Fruit fly (Drosophila melanogaster) whole organism, prepupa: ENCODE results near the gene CG12535.

ENCODE experiments used
- CG10631 ChIP-seq: fragments of 200-800 bp; sonication (Bioruptor generic); optimal IDR thresholded peaks from 2 replicates; lab custom pipeline; 2016; ENCODE audit warnings: missing biosample characterization, missing genetic modification characterization
- CG11762 ChIP-seq: fragments of 200-800 bp; sonication (Bioruptor generic); optimal IDR thresholded peaks from 3 replicates; lab custom pipeline; 2016; ENCODE audit warnings: missing biosample characterization, missing genetic modification characterization; ENCODE audit not compliant: insufficient read depth
- CG11902 ChIP-seq: fragments of 200-800 bp; sonication (Bioruptor generic); optimal IDR thresholded peaks from 3 replicates; lab custom pipeline; 2016; ENCODE audit warnings: missing biosample characterization, missing genetic modification characterization
- CG3032 ChIP-seq: fragments of 200-800 bp; optimal IDR thresholded peaks from 2 replicates; lab custom pipeline; 2019; ENCODE audit warnings: missing biosample characterization, mild to moderate bottlenecking, missing genetic modification characterization, moderate library complexity
- CG31627 ChIP-seq: fragments of 200-800 bp; sonication (Bioruptor generic); optimal IDR thresholded peaks from 3 replicates; lab custom pipeline; 2016; ENCODE audit warnings: missing biosample characterization, missing genetic modification characterization
- CG34406 ChIP-seq: fragments of 200-800 bp; sonication (Bioruptor generic); optimal IDR thresholded peaks from 3 replicates; lab custom pipeline; 2016; ENCODE audit warnings: missing biosample characterization, missing genetic modification characterization
- CG3919 ChIP-seq: fragments of 200-800 bp; sonication (Bioruptor generic); optimal IDR thresholded peaks from 3 replicates; lab custom pipeline; 2016; ENCODE audit warnings: missing biosample characterization, missing genetic modification characterization
- CG4318 ChIP-seq: fragments of 200-800 bp; sonication (Bioruptor generic); optimal IDR thresholded peaks from 3 replicates; lab custom pipeline; 2017; ENCODE audit warnings: missing biosample characterization, mild to moderate bottlenecking, missing genetic modification characterization
- CG6163 ChIP-seq: fragments of 200-800 bp; sonication (Bioruptor generic); IDR thresholded peaks from 3 replicates; pipeline ENCODE4 v1.3.6; 2022; ENCODE audit warnings: missing biosample characterization, missing genetic modification characterization
- CG6276 ChIP-seq: fragments of 200-800 bp; sonication (Bioruptor generic); optimal IDR thresholded peaks from 2 replicates; lab custom pipeline; 2017; ENCODE audit warnings: missing biosample characterization, mild to moderate bottlenecking, missing genetic modification characterization
- CG6792 ChIP-seq: fragments of 200-800 bp; sonication (Bioruptor generic); optimal IDR thresholded peaks from 3 replicates; lab custom pipeline; 2016; ENCODE audit warnings: missing biosample characterization, missing genetic modification characterization
- CG7368 ChIP-seq: fragments of 200-800 bp; sonication (Bioruptor generic); optimal IDR thresholded peaks from 3 replicates; lab custom pipeline; 2016; ENCODE audit warnings: missing biosample characterization, missing genetic modification characterization
- CG8119 ChIP-seq: fragments of 200-800 bp; sonication (Bioruptor generic); IDR thresholded peaks from 3 replicates; pipeline ENCODE4 v1.3.6; 2022; ENCODE audit warnings: missing biosample characterization, missing genetic modification characterization
- CG8632 ChIP-seq: fragments of 200-800 bp; sonication (Bioruptor generic); optimal IDR thresholded peaks from 3 replicates; lab custom pipeline; 2016; ENCODE audit warnings: missing biosample characterization, missing genetic modification characterization
- CG9139 ChIP-seq: fragments of 200-800 bp; sonication (Bioruptor generic); optimal IDR thresholded peaks from 3 replicates; lab custom pipeline; 2017; ENCODE audit warnings: missing biosample characterization, mild to moderate bottlenecking, missing genetic modification characterization
- Eip78C ChIP-seq: fragments of 200-800 bp; sonication (Bioruptor generic); peaks from one replicate; lab custom pipeline; 2016; ENCODE audit warnings: missing biosample characterization, missing genetic modification characterization
- Ets21C ChIP-seq: fragments of 200-800 bp; sonication (Bioruptor generic); optimal IDR thresholded peaks from 3 replicates; lab custom pipeline; 2016; ENCODE audit warnings: missing biosample characterization, missing genetic modification characterization
- Ets96B ChIP-seq: fragments of 200-800 bp; optimal IDR thresholded peaks from 2 replicates; lab custom pipeline; 2019; ENCODE audit warnings: missing biosample characterization, mild to moderate bottlenecking, missing genetic modification characterization, moderate library complexity
- Gug ChIP-seq: fragments of 200-800 bp; sonication (Bioruptor generic); IDR thresholded peaks from 2 replicates; pipeline ENCODE4 v1.3.6; 2022; ENCODE audit warnings: missing biosample characterization, missing genetic modification characterization
- Hr39 ChIP-seq: fragments of 200-800 bp; sonication (Bioruptor generic); optimal IDR thresholded peaks from 2 replicates; lab custom pipeline; 2016; ENCODE audit warnings: missing biosample characterization, missing genetic modification characterization
- Hr4 ChIP-seq: fragments of 200-800 bp; sonication (Bioruptor generic); optimal IDR thresholded peaks from 3 replicates; lab custom pipeline; 2016; ENCODE audit warnings: missing biosample characterization, missing genetic modification characterization
- Lpt ChIP-seq: fragments of 200-800 bp; sonication (Bioruptor generic); optimal IDR thresholded peaks from 3 replicates; lab custom pipeline; 2016; ENCODE audit warnings: missing biosample characterization, missing genetic modification characterization
- Sox102F ChIP-seq: fragments of 200-800 bp; sonication (Bioruptor generic); optimal IDR thresholded peaks from 2 replicates; lab custom pipeline; 2016; ENCODE audit warnings: missing biosample characterization, mild to moderate bottlenecking, missing genetic modification characterization
- cyc ChIP-seq: fragments of 200-800 bp; sonication (Bioruptor generic); optimal IDR thresholded peaks from 3 replicates; lab custom pipeline; 2016; ENCODE audit warnings: missing biosample characterization, missing genetic modification characterization
- dac ChIP-seq: fragments of 200-800 bp; sonication (Bioruptor generic); optimal IDR thresholded peaks from 2 replicates; lab custom pipeline; 2017; ENCODE audit warnings: missing biosample characterization, mild to moderate bottlenecking, missing genetic modification characterization
- dsx ChIP-seq: fragments of 200-800 bp; optimal IDR thresholded peaks from 3 replicates; lab custom pipeline; 2019; ENCODE audit warnings: missing biosample characterization, mild to moderate bottlenecking, missing genetic modification characterization, moderate library complexity; ENCODE audit not compliant: poor library complexity, severe bottlenecking
- eg ChIP-seq: fragments of 200-800 bp; sonication (Bioruptor generic); IDR thresholded peaks from 3 replicates; pipeline ENCODE4 v1.3.6; 2022; ENCODE audit warnings: missing biosample characterization, missing genetic modification characterization
- fd85E ChIP-seq: fragments of 200-800 bp; sonication (Bioruptor generic); optimal IDR thresholded peaks from 3 replicates; lab custom pipeline; 2016; ENCODE audit warnings: missing biosample characterization, missing genetic modification characterization
- fkh ChIP-seq: fragments of 200-800 bp; sonication (Bioruptor generic); optimal IDR thresholded peaks from 3 replicates; lab custom pipeline; 2017; ENCODE audit warnings: missing biosample characterization, mild to moderate bottlenecking, missing genetic modification characterization, moderate library complexity
- pdm3 ChIP-seq: fragments of 200-800 bp; sonication (Bioruptor generic); optimal IDR thresholded peaks from 3 replicates; lab custom pipeline; 2016; ENCODE audit warnings: missing biosample characterization, missing genetic modification characterization
- salr ChIP-seq, 2 experiments: fragments of 200-800 bp; sonication (Bioruptor generic); optimal IDR thresholded peaks; 3 replicates each; lab custom pipeline; 2016 to 2018; ENCODE audit warnings: missing biosample characterization in 2 of 2, missing genetic modification characterization in 2 of 2, mild to moderate bottlenecking in 1 of 2
- spab ChIP-seq: fragments of 200-800 bp; sonication (Bioruptor generic); optimal IDR thresholded peaks from 2 replicates; lab custom pipeline; 2017; ENCODE audit warnings: missing biosample characterization, mild to moderate bottlenecking, missing genetic modification characterization, missing genetic modification reagents
- ss ChIP-seq, 2 experiments: fragments of 200-800 bp; sonication (Bioruptor generic); optimal IDR thresholded peaks; 2 replicates in 1 of 2; 3 replicates in 1 of 2; lab custom pipeline; 2017 to 2018; ENCODE audit warnings: mild to moderate bottlenecking in 2 of 2, missing biosample characterization in 2 of 2, missing genetic modification characterization in 2 of 2, moderate library complexity in 1 of 2
- topi ChIP-seq: fragments of 200-800 bp; sonication (Bioruptor generic); optimal IDR thresholded peaks from 3 replicates; lab custom pipeline; 2016; ENCODE audit warnings: missing biosample characterization, missing genetic modification characterization
- vri ChIP-seq: fragments of 200-800 bp; sonication (Bioruptor generic); optimal IDR thresholded peaks from 3 replicates; lab custom pipeline; 2016; ENCODE audit warnings: missing biosample characterization, mild to moderate bottlenecking, missing genetic modification characterization

CG12535 gene

DNA sequence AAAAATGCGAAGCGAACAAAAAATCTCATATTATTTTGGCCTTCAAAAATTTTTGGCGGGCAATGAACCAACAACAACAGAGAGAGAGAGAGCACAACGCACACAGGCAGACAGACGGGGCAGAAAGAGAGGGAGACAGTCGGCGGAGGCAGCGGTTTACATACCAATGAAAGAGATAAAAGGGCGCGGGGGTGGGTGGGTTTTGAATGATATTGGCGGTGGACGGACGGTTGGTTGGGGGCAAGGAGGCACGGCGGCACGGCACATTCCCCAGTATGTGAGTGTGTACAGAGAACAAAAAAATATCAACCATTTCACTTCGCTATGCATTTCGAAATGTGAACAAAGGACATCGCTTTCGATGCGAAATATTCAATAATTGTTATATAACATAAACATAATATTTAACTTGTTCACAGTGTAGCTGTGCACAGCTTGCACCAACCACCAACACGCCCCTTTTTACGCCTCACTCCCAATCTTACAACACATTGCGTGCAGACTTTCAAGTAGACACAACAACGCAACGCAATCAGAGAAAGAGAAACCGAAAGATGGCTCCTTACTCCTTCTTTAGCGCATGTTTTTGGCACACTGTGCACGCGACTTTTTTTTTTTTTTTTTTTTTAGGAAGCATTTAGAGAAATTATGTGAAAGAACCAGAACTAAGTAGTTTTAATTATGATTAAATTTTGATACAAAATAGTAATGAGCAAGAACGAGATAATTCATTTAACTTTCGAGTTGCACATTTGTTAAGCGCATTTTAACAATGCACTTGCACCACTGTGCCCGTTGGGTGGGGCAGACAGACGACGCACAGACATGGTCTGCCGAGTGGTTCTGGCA lies 40.8 kb downstream of the CG12535 start (continued):
- TF ChIP-seq CG3919 = peak; percentile 70
- TF ChIP-seq Ets96B (tag; lab: Kevin White, UChicago) = peak; percentile 56
- TF ChIP-seq vri (GFP tag; lab: Kevin White, UChicago) = peak; percentile 84
- peak; percentile 40; the same call in 1 of the 2 replicates for TF ChIP-seq Gug (GFP tag; lab: Robert Waterston, UW)
- peak; percentile 50 to 60 for TF ChIP-seq salr (GFP tag; optimal IDR thresholded peaks at IDR 0.05; lab: Kevin White, UChicago)
- TF ChIP-seq CG9139 (GFP tag; lab: Kevin White, UChicago) = peak; percentile 8
- TF ChIP-seq pdm3 (GFP tag; lab: Kevin White, UChicago) = peak; percentile 83
- peak; percentile 43 for TF ChIP-seq CG7368 (GFP tag; lab: Kevin White, UChicago)
- TF ChIP-seq fkh (GFP tag; lab: Kevin White, UChicago) = peak; percentile 27
- TF ChIP-seq Ets21C (GFP tag; lab: Kevin White, UChicago) = peak; percentile 82
- TF ChIP-seq Sox102F (GFP tag; lab: Kevin White, UChicago) = peak; percentile 86
- no peak for TF ChIP-seq CG4318 (GFP tag; lab: Kevin White, UChicago)
- peak; percentile 84 for TF ChIP-seq CG31627 (GFP tag; lab: Kevin White, UChicago)
- TF ChIP-seq eg = no peak
- peak; percentile 53 for TF ChIP-seq CG11902
- peak; percentile 72 for TF ChIP-seq CG6792 (GFP tag; lab: Kevin White, UChicago)
- TF ChIP-seq Eip78C (GFP tag; lab: Kevin White, UChicago) = peak; percentile 92
- peak; percentile 54 for TF ChIP-seq Hr4 (GFP tag; lab: Kevin White, UChicago)
- TF ChIP-seq Hr39 (GFP tag; lab: Kevin White, UChicago) = peak; percentile 84
- TF ChIP-seq CG10631 (GFP tag; lab: Kevin White, UChicago) = peak; percentile 69
- 0 out of 3 replicates have a peak, but pooled peaks have one; percentile 44 for TF ChIP-seq CG8119 (GFP tag; lab: Robert Waterston, UW)
- TF ChIP-seq CG6276 (GFP tag; lab: Kevin White, UChicago) = no peak
- peak; percentile 78 for TF ChIP-seq CG34406 (GFP tag; lab: Kevin White, UChicago)
- peak; percentile 50 for TF ChIP-seq Lpt
- TF ChIP-seq dac (GFP tag; lab: Kevin White, UChicago) = no peak
- peak; percentile 89 for TF ChIP-seq topi (GFP tag; lab: Kevin White, UChicago)
- TF ChIP-seq CG3032 = peak; percentile 40
- TF ChIP-seq ss (GFP tag; optimal IDR thresholded peaks at IDR 0.05; lab: Kevin White, UChicago) = peak; percentile 53 to 88
- peak; percentile 28 for TF ChIP-seq fd85E (GFP tag; lab: Kevin White, UChicago)
- TF ChIP-seq CG11762 (GFP tag; lab: Kevin White, UChicago) = peak; percentile 64

DNA sequence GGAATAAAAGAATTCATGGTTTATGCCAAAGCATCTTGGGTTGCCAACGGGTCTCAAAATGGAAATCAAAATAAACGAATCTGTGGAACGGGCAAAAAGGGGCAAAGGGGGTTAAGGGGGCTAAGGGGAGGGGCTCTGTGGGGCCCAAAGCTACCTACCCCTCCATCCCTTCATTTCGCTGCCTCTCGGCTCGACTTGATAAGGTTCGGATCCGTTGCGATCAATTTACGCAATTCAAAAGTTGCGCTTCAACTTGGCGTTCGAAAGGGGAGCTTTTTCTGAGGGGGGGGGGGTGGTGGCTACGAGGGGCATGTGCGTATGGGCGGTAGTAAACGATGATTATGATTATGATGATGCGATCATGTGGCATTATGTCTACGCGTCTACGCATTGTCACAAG lies 43.3 kb downstream of the CG12535 start:
- TF ChIP-seq CG8632 (GFP tag; lab: Kevin White, UChicago) (no peak), dsx (GFP tag; lab: Kevin White, UChicago) (no peak), CG11902 (no peak), CG4318 (GFP tag; lab: Kevin White, UChicago) (no peak), CG6163 (GFP tag; lab: Robert Waterston, UW) (no peak), spab (GFP tag; lab: Kevin White, UChicago) (no peak), salr (GFP tag; optimal IDR thresholded peaks at IDR 0.05; lab: Kevin White, UChicago) (no peak), cyc (GFP tag; lab: Kevin White, UChicago) (no peak), fkh (GFP tag; lab: Kevin White, UChicago) (no peak)

DNA sequence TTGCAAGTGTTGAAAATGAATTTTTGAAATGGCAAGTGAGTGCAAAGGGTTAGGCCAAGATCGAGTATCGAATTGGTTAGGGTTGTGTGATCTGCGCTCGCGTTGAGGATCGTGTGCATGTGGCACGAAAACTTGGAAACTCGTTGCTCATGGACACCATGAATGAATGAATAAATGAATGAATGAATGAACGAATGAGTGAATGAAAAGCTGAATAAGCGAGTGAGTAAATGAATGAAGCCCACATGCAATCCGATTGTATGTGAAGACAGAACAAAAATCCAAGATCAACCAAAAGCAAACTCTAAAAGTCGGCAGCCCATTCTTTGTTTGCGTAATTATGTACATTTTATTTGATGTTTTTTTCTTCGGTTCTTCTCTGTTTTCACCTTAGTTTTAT lies 44.0 kb downstream of the CG12535 start:
- no peak for TF ChIP-seq CG6276 (GFP tag; lab: Kevin White, UChicago)
- TF ChIP-seq Eip78C (GFP tag; lab: Kevin White, UChicago) = peak; percentile 5
